Worm (Caenorhabditis elegans): Measurements from ENCODE around the gene T26C5.4.

ce11 chrII:9263784-9264183, 13.5 kb upstream of the T26C5.4 start:
- TF ChIP-seq snpc-4 (GFP tag; optimal IDR thresholded peaks at IDR 0.05) (no peak), snpc-4 (tag; optimal IDR thresholded peaks at IDR 0.05) (no peak), nhr-90 (tag; optimal IDR thresholded peaks at IDR 0.05) (no peak), pha-4 (tag; optimal IDR thresholded peaks at IDR 0.05) (no peak), gei-17 (GFP tag; optimal IDR thresholded peaks at IDR 0.05) (no peak), unc-62 (GFP tag; optimal IDR thresholded peaks at IDR 0.05) (no peak)
